Worm (Caenorhabditis elegans) whole organism, L4 larva: Measurements from ENCODE around the gene clhm-1.

Source experiments
- R02D3.7 ChIP-seq: fragments of 150-350 bp; sonication (generic microtip); optimal IDR thresholded peaks from 3 replicates; lab custom pipeline; 2014; ENCODE audit warnings: missing biosample characterization, missing genetic modification characterization
- aly-2 ChIP-seq: sonication (generic microtip); optimal IDR thresholded peaks from 2 replicates; lab custom pipeline; 2018; ENCODE audit warnings: missing biosample characterization, missing genetic modification characterization
- ama-1 ChIP-seq: fragments of 150-350 bp; optimal IDR thresholded peaks from 2 replicates; lab custom pipeline; 2014; ENCODE audit warnings: inconsistent platforms, mixed read lengths
- ces-1 ChIP-seq: fragments of 150-350 bp; sonication (generic microtip); optimal IDR thresholded peaks from 4 replicates; lab custom pipeline; 2014; ENCODE audit warnings: missing biosample characterization, missing genetic modification reagents, missing genetic modification characterization
- fkh-10 ChIP-seq: fragments of 150-350 bp; optimal IDR thresholded peaks from 2 replicates; lab custom pipeline; 2014; ENCODE audit warnings: missing biosample characterization, missing genetic modification reagents, missing genetic modification characterization
- jun-1 ChIP-seq: fragments of 150-350 bp; optimal IDR thresholded peaks from 2 replicates; lab custom pipeline; 2014; ENCODE audit warnings: missing biosample characterization, missing genetic modification reagents, missing genetic modification characterization
- lsy-2 ChIP-seq, 2 experiments: fragments of 150-350 bp in 1 of 2; sonication (generic microtip) in 1 of 2; optimal IDR thresholded peaks; 2 replicates each; lab custom pipeline; 2014 to 2017; ENCODE audit warnings: missing biosample characterization in 2 of 2, missing genetic modification characterization in 2 of 2
- mdl-1 ChIP-seq, 2 experiments: fragments of 150-350 bp in 1 of 2; sonication (generic microtip) in 1 of 2; optimal IDR thresholded peaks; 2 replicates each; lab custom pipeline; 2014 to 2017; ENCODE audit warnings: missing biosample characterization in 2 of 2, missing genetic modification characterization in 2 of 2
- nhr-10 ChIP-seq: fragments of 150-350 bp; optimal IDR thresholded peaks from 2 replicates; lab custom pipeline; 2014; ENCODE audit warnings: missing biosample characterization, missing genetic modification characterization
- nhr-237 ChIP-seq: sonication (generic microtip); optimal IDR thresholded peaks from 2 replicates; lab custom pipeline; 2017; ENCODE audit warnings: missing biosample characterization, missing genetic modification characterization
- nhr-76 ChIP-seq: fragments of 150-350 bp; optimal IDR thresholded peaks from 2 replicates; lab custom pipeline; 2014; ENCODE audit warnings: missing biosample characterization, missing genetic modification characterization
- snpc-4 ChIP-seq: fragments of 150-350 bp; optimal IDR thresholded peaks from 2 replicates; lab custom pipeline; 2014; ENCODE audit warnings: missing biosample characterization, missing genetic modification characterization
- zip-11 ChIP-seq: fragments of 200-800 bp; sonication (Bioruptor generic); IDR thresholded peaks from 2 replicates; pipeline ENCODE4 v1.3.6; 2022; ENCODE audit warnings: missing genetic modification characterization, missing compliant biosample characterization

- TF ChIP-seq snpc-4 (tag; lab: Kevin White, UChicago) = no peak
- no peak for TF ChIP-seq nhr-76 (tag; lab: Kevin White, UChicago)
- no peak for TF ChIP-seq aly-2 (tag; lab: Kevin White, UChicago)
- no peak for TF ChIP-seq mdl-1 (tag; optimal IDR thresholded peaks at IDR 0.05; lab: Kevin White, UChicago)
- TF ChIP-seq nhr-10 (tag; lab: Kevin White, UChicago) = no peak
- no peak for TF ChIP-seq fkh-10
- TF ChIP-seq jun-1 (tag; lab: Kevin White, UChicago) = no peak
- no peak for TF ChIP-seq R02D3.7
- no peak for TF ChIP-seq lsy-2 (tag; optimal IDR thresholded peaks at IDR 0.05; lab: Kevin White, UChicago)
- no peak for TF ChIP-seq zip-11
- TF ChIP-seq ces-1 (GFP tag; lab: Kevin White, UChicago) = no peak
- no peak for TF ChIP-seq ama-1 (lab: Kevin White, UChicago)
- no peak for TF ChIP-seq nhr-237 (tag; lab: Kevin White, UChicago)
Measured at ce11 chrII:6897507-6897906, 26.7 kb upstream of the clhm-1 start, which contains the start of gene C44B7.11.
